Fruit fly (Drosophila melanogaster) whole organism, wandering third instar larva: ENCODE results near the gene CG4022.

ENCODE experiments used
- Abd-B ChIP-seq: fragments of >200 bp; optimal IDR thresholded peaks from 2 replicates; lab custom pipeline; 2017; ENCODE audit warnings: missing biosample characterization, missing genetic modification characterization
- CG32264 ChIP-seq: fragments of 200-800 bp; sonication (Bioruptor generic); optimal IDR thresholded peaks from 2 replicates; lab custom pipeline; 2016; ENCODE audit warnings: missing biosample characterization, missing genetic modification characterization
- CG9705 ChIP-seq: fragments of 200-800 bp; sonication (Bioruptor generic); optimal IDR thresholded peaks from 2 replicates; lab custom pipeline; 2018; ENCODE audit warnings: missing biosample characterization, mild to moderate bottlenecking, missing genetic modification characterization
- CrebA ChIP-seq: fragments of 200-800 bp; sonication (Bioruptor generic); optimal IDR thresholded peaks from 2 replicates; lab custom pipeline; 2016; ENCODE audit warnings: missing biosample characterization, mild to moderate bottlenecking, missing genetic modification characterization, borderline replicate concordance
- Dfd ChIP-seq: fragments of >200 bp; optimal IDR thresholded peaks from 2 replicates; lab custom pipeline; 2017; ENCODE audit warnings: missing biosample characterization, missing genetic modification characterization
- Dif ChIP-seq: fragments of 200-275, 200-300 bp; sonication (Bioruptor generic); optimal IDR thresholded peaks from 2 replicates; lab custom pipeline; 2018; ENCODE audit warnings: missing biosample characterization, missing genetic modification characterization; ENCODE audit not compliant: partially characterized antibody
- GATAd ChIP-seq: sonication (Bioruptor generic); optimal IDR thresholded peaks from 2 replicates; lab custom pipeline; 2016; ENCODE audit warnings: missing biosample characterization, missing genetic modification characterization
- HLH106 ChIP-seq: fragments of 200-800 bp; optimal IDR thresholded peaks from 3 replicates; lab custom pipeline; 2019; ENCODE audit warnings: missing biosample characterization, mild to moderate bottlenecking, missing genetic modification characterization, moderate library complexity
- Hnf4 ChIP-seq: fragments of 200-800 bp; sonication (Bioruptor generic); optimal IDR thresholded peaks from 2 replicates; lab custom pipeline; 2016; ENCODE audit warnings: missing biosample characterization, mild to moderate bottlenecking, missing genetic modification characterization
- Hr78 ChIP-seq: fragments of >200 bp; optimal IDR thresholded peaks from 2 replicates; lab custom pipeline; 2017; ENCODE audit warnings: missing biosample characterization, missing genetic modification characterization
- Hr83 ChIP-seq: fragments of 200-300 bp; sonication (Bioruptor generic); optimal IDR thresholded peaks from 2 replicates; lab custom pipeline; 2016; ENCODE audit warnings: missing biosample characterization, mild to moderate bottlenecking, missing genetic modification characterization, moderate library complexity; ENCODE audit not compliant: poor library complexity, severe bottlenecking
- Jra ChIP-seq: sonication (Bioruptor generic); optimal IDR thresholded peaks from 2 replicates; lab custom pipeline; 2016; ENCODE audit warnings: missing biosample characterization, missing genetic modification characterization
- Mio ChIP-seq: sonication (Bioruptor generic); optimal IDR thresholded peaks from 2 replicates; lab custom pipeline; 2016; ENCODE audit warnings: missing biosample characterization, missing genetic modification characterization
- Myc ChIP-seq: fragments of >200 bp; optimal IDR thresholded peaks from 2 replicates; lab custom pipeline; 2017
- N ChIP-seq: fragments of >200 bp; optimal IDR thresholded peaks from 2 replicates; lab custom pipeline; 2018; ENCODE audit warnings: missing biosample characterization, missing external identifiers, missing genetic modification characterization
- OdsH ChIP-seq: fragments of 200-800 bp; sonication (Bioruptor generic); optimal IDR thresholded peaks from 2 replicates; lab custom pipeline; 2016; ENCODE audit warnings: missing biosample characterization, mild to moderate bottlenecking, missing genetic modification characterization
- Rel ChIP-seq, 2 experiments: fragments of 200-800 bp; sonication (Bioruptor generic) in 1 of 2; optimal IDR thresholded peaks; 2 replicates in 1 of 2; 3 replicates in 1 of 2; lab custom pipeline; 2016 to 2019; ENCODE audit warnings: mild to moderate bottlenecking in 2 of 2, missing biosample characterization in 2 of 2, missing genetic modification characterization in 2 of 2, moderate library complexity in 1 of 2
- Sp1 ChIP-seq: fragments of 200-800 bp; sonication (Bioruptor generic); optimal IDR thresholded peaks from 3 replicates; lab custom pipeline; 2019; ENCODE audit warnings: missing biosample characterization, mild to moderate bottlenecking, missing genetic modification characterization, moderate library complexity
- Vsx2 ChIP-seq: fragments of 200-300, 225-300 bp; sonication (Bioruptor generic); optimal IDR thresholded peaks from 2 replicates; lab custom pipeline; 2018; ENCODE audit warnings: missing biosample characterization, missing genetic modification characterization; ENCODE audit not compliant: partially characterized antibody
- br ChIP-seq: fragments of 200-800 bp; sonication (Bioruptor generic); optimal IDR thresholded peaks from 2 replicates; lab custom pipeline; 2016; ENCODE audit warnings: missing biosample characterization, missing genetic modification characterization
- brk ChIP-seq: fragments of 200-800 bp; sonication (Bioruptor generic); optimal IDR thresholded peaks from 2 replicates; lab custom pipeline; 2016; ENCODE audit warnings: missing biosample characterization, mild to moderate bottlenecking, missing genetic modification characterization
- dl ChIP-seq, 2 experiments: fragments of 175-275, 200-275 bp in 1 of 2; fragments of 200-275 bp in 1 of 2; sonication (Bioruptor generic); optimal IDR thresholded peaks; lab custom pipeline; 2018; ENCODE audit warnings: mild to moderate bottlenecking in 2 of 2, missing biosample characterization in 2 of 2, missing genetic modification characterization in 2 of 2, moderate library complexity in 2 of 2; ENCODE audit not compliant: partially characterized antibody in 2 of 2, insufficient read depth in 1 of 2
- dmrt93B ChIP-seq: fragments of 200-800 bp; sonication (Bioruptor generic); optimal IDR thresholded peaks from 2 replicates; lab custom pipeline; 2018; ENCODE audit warnings: missing biosample characterization, mild to moderate bottlenecking, missing genetic modification characterization
- dsf ChIP-seq: sonication (Bioruptor generic); optimal IDR thresholded peaks from 2 replicates; lab custom pipeline; 2016; ENCODE audit warnings: missing biosample characterization, missing genetic modification characterization, borderline replicate concordance
- ey ChIP-seq: fragments of 200-800 bp; sonication (Bioruptor generic); optimal IDR thresholded peaks from 2 replicates; lab custom pipeline; 2016; ENCODE audit warnings: missing biosample characterization, missing genetic modification characterization
- foxo ChIP-seq, 2 experiments: fragments of 200-800 bp; sonication (Bioruptor generic); optimal IDR thresholded peaks; 2 replicates in 1 of 2; 3 replicates in 1 of 2; lab custom pipeline; 2016 to 2017; ENCODE audit warnings: missing biosample characterization in 2 of 2, missing genetic modification characterization in 2 of 2
- fru ChIP-seq: fragments of 200-800 bp; sonication (Bioruptor generic); optimal IDR thresholded peaks from 3 replicates; lab custom pipeline; 2016; ENCODE audit warnings: missing biosample characterization, mild to moderate bottlenecking, missing genetic modification characterization
- h ChIP-seq: fragments of 200-800 bp; sonication (Bioruptor generic); optimal IDR thresholded peaks from 3 replicates; lab custom pipeline; 2016; ENCODE audit warnings: missing biosample characterization, mild to moderate bottlenecking, missing genetic modification characterization
- jim ChIP-seq: fragments of 175-275, 200-325 bp; sonication (Bioruptor generic); optimal IDR thresholded peaks from 2 replicates; lab custom pipeline; 2016; ENCODE audit warnings: missing biosample characterization, mild to moderate bottlenecking, missing genetic modification characterization
- lola ChIP-seq: fragments of >200 bp; optimal IDR thresholded peaks from 2 replicates; lab custom pipeline; 2017; ENCODE audit warnings: missing biosample characterization, missing genetic modification characterization
- pan ChIP-seq: fragments of >200 bp; optimal IDR thresholded peaks from 2 replicates; lab custom pipeline; 2017
- psq ChIP-seq: fragments of 200-800 bp; sonication (Bioruptor generic); optimal IDR thresholded peaks from 3 replicates; lab custom pipeline; 2017; ENCODE audit warnings: missing biosample characterization, mild to moderate bottlenecking, missing genetic modification characterization, moderate library complexity
- rgr ChIP-seq: fragments of 200-800 bp; sonication (Bioruptor generic); optimal IDR thresholded peaks from 3 replicates; lab custom pipeline; 2016; ENCODE audit warnings: missing biosample characterization, mild to moderate bottlenecking, missing genetic modification characterization
- sage ChIP-seq: fragments of 200-800 bp; sonication (Bioruptor generic); optimal IDR thresholded peaks from 2 replicates; lab custom pipeline; 2016; ENCODE audit warnings: missing biosample characterization, mild to moderate bottlenecking, missing genetic modification characterization
- sv ChIP-seq: fragments of 200-800 bp; sonication (Bioruptor generic); optimal IDR thresholded peaks from 3 replicates; lab custom pipeline; 2016; ENCODE audit warnings: missing biosample characterization, missing genetic modification characterization
- tai ChIP-seq: sonication (Bioruptor generic); optimal IDR thresholded peaks from 2 replicates; lab custom pipeline; 2016; ENCODE audit warnings: missing biosample characterization, missing genetic modification characterization
- usp ChIP-seq: fragments of >200 bp; optimal IDR thresholded peaks from 2 replicates; lab custom pipeline; 2017; ENCODE audit warnings: missing biosample characterization, missing genetic modification characterization
- woc ChIP-seq: sonication (Bioruptor generic); optimal IDR thresholded peaks from 2 replicates; lab custom pipeline; 2016; ENCODE audit warnings: missing biosample characterization, mild to moderate bottlenecking, missing genetic modification characterization

Gene CG4022

DNA sequence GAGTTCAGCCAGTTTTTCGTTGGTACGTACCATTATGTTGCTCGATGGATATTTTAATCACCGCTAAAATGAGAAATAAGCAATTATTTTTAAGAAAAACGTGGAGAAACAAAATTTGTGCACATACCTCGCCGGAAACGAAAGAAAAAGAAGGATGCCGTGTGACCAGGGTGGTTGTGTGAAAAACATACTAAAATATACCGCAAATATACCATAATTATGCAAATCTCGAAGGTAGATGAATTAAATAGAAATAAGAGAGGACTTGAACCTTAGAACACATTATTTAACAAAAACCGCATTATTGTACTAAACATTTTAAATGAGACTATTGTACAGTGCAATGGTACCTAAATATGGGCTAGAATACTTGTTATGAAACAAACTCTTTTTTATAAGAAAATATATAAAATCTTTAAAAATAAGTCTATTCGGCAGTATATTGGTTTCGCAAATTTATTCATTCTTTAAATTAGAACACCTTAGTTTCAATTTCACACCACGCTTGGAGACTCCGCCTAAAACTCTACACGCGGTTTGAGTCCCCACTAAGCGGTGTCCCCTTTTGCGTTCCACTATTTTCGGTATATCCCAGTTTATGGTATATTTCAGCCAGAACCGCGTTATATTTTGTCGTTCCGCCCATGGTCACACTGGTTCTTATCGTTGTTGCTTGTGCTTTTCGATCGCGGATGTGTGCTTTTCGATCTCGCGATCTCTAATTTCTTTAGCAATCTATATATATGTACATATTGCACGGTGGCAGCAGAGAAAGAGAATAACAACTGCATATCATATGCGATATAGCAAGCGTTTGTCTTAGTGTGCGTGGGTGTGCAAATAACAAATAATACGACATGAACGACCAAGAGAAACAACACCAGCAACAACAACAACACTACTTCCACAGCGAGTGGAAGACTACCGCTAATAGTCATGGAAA, 19.3 kb upstream of the CG4022 start, which contains the start of the genes RpS17 and MTF-1:
TSS of gene RpS17 (minus strand) at position 157 of the 943 bp plus-strand sequence.
TSS of gene MTF-1 (plus strand) at position 648 of the 943 bp plus-strand sequence.
- TF ChIP-seq psq (GFP tag; lab: Kevin White, UChicago) (peak; percentile 9), CrebA (no peak), pan (no peak), Dfd (GFP tag; lab: Kevin White, UChicago) (no peak), h (GFP tag; lab: Kevin White, UChicago) (peak; percentile 31), brk (peak; percentile 36), Myc (lab: Kevin White, UChicago) (peak; percentile 93), rgr (GFP tag; lab: Kevin White, UChicago) (peak; percentile 76), Mio (GFP tag; lab: Kevin White, UChicago) (peak; percentile 21), HLH106 (tag; lab: Kevin White, UChicago) (peak; percentile 44), dmrt93B (GFP tag; lab: Kevin White, UChicago) (peak; percentile 28), GATAd (GFP tag; lab: Kevin White, UChicago) (peak; percentile 44), Rel (GFP tag; optimal IDR thresholded peaks at IDR 0.05; lab: Kevin White, UChicago) (no peak), Rel (tag; optimal IDR thresholded peaks at IDR 0.05; lab: Kevin White, UChicago) (peak; percentile 86), CG9705 (GFP tag; lab: Kevin White, UChicago) (peak; percentile 27), fru (peak; percentile 22), ey (GFP tag; lab: Kevin White, UChicago) (no peak), foxo (GFP tag; optimal IDR thresholded peaks at IDR 0.05; lab: Kevin White, UChicago) (peak in 1 of 2 experiments; percentile 41), dsf (GFP tag; lab: Kevin White, UChicago) (peak; percentile 9), Hr83 (GFP tag; lab: Kevin White, UChicago) (peak; percentile 82), Sp1 (GFP tag; lab: Kevin White, UChicago) (peak; percentile 76), Dif (no peak), dl (GFP tag; optimal IDR thresholded peaks at IDR 0.05; lab: Kevin White, UChicago; ENCODE audit: insufficient read depth in 1 of 2, partially characterized antibody in 2 of 2) (no peak), sv (GFP tag; lab: Kevin White, UChicago) (peak; percentile 44), Hnf4 (GFP tag; lab: Kevin White, UChicago) (peak; percentile 38), OdsH (GFP tag; lab: Kevin White, UChicago) (peak; percentile 30), sage (GFP tag; lab: Kevin White, UChicago) (peak; percentile 20)

dm6 chr3L:9426656-9427294, 16.1 kb upstream of the CG4022 start, which contains the start of the genes Atat and Shc:
Gene Atat (minus strand): TSS chr3L:9426758.
Gene Shc (plus strand): TSS chr3L:9427010.
- TF ChIP-seq lola (GFP tag; lab: Kevin White, UChicago) (no peak), Abd-B (GFP tag; lab: Kevin White, UChicago) (no peak), pan (no peak), N (GFP tag; lab: Kevin White, UChicago) (no peak), Hnf4 (GFP tag; lab: Kevin White, UChicago) (peak; percentile 99), Dfd (GFP tag; lab: Kevin White, UChicago) (peak; percentile 97), CG9705 (GFP tag; lab: Kevin White, UChicago) (peak; percentile 99), HLH106 (tag; lab: Kevin White, UChicago) (peak; percentile 99), dmrt93B (GFP tag; lab: Kevin White, UChicago) (peak; percentile 100), Rel (GFP tag; optimal IDR thresholded peaks at IDR 0.05; lab: Kevin White, UChicago) (peak; percentile 50), Rel (tag; optimal IDR thresholded peaks at IDR 0.05; lab: Kevin White, UChicago) (peak; percentile 91), usp (GFP tag; lab: Kevin White, UChicago) (peak; percentile 11), dl (GFP tag; optimal IDR thresholded peaks at IDR 0.05; lab: Kevin White, UChicago; ENCODE audit: insufficient read depth in 1 of 2, partially characterized antibody in 2 of 2) (no peak), Mio (GFP tag; lab: Kevin White, UChicago) (peak; percentile 94), GATAd (GFP tag; lab: Kevin White, UChicago) (peak; percentile 97), Jra (GFP tag; lab: Kevin White, UChicago) (peak; percentile 98), OdsH (GFP tag; lab: Kevin White, UChicago) (peak; percentile 99), tai (GFP tag; lab: Kevin White, UChicago) (peak; percentile 99), CrebA (no peak), Dif (no peak), h (GFP tag; lab: Kevin White, UChicago) (peak; percentile 99), jim (peak; percentile 94), foxo (GFP tag; optimal IDR thresholded peaks at IDR 0.05; lab: Kevin White, UChicago) (peak; percentile 91 to 99), psq (GFP tag; lab: Kevin White, UChicago) (peak; percentile 97), Hr78 (GFP tag; lab: Kevin White, UChicago) (no peak), CG32264 (GFP tag; lab: Kevin White, UChicago) (peak; percentile 97), dsf (GFP tag; lab: Kevin White, UChicago) (peak; percentile 97), woc (peak; percentile 99), Sp1 (GFP tag; lab: Kevin White, UChicago) (peak; percentile 98), ey (GFP tag; lab: Kevin White, UChicago) (peak; percentile 99), sage (GFP tag; lab: Kevin White, UChicago) (peak; percentile 91), fru (peak; percentile 99), brk (peak; percentile 93), Hr83 (GFP tag; lab: Kevin White, UChicago) (peak; percentile 98), sv (GFP tag; lab: Kevin White, UChicago) (peak; percentile 99), rgr (GFP tag; lab: Kevin White, UChicago) (peak; percentile 99), Vsx2 (GFP tag; lab: Kevin White, UChicago) (no peak), Myc (lab: Kevin White, UChicago) (peak; percentile 20), br (GFP tag; lab: Kevin White, UChicago) (peak; percentile 99)
- TF ChIP-seq, all 38 proteins: peak for 29
